Worm (Caenorhabditis elegans) whole organism, mixed stage, embryonic: ENCODE data around the gene C15C8.4.

Experiments used
- blmp-1 ChIP-seq: fragments of 150-350 bp; optimal IDR thresholded peaks from 2 replicates; lab custom pipeline; 2014; ENCODE audit warnings: missing biosample characterization, missing genetic modification characterization
- elt-3 ChIP-seq: fragments of 150-350 bp; optimal IDR thresholded peaks from 2 replicates; lab custom pipeline; 2014; ENCODE audit warnings: missing biosample characterization, missing genetic modification characterization
- sem-2 ChIP-seq: fragments of 200-800 bp; sonication (Bioruptor generic); optimal IDR thresholded peaks from 2 replicates; lab custom pipeline; 2018; ENCODE audit warnings: mild to moderate bottlenecking, missing genetic modification characterization, missing compliant biosample characterization
- snpc-4 ChIP-seq: fragments of 150-350 bp; optimal IDR thresholded peaks from 2 replicates; lab custom pipeline; 2014; ENCODE audit warnings: missing biosample characterization, missing genetic modification characterization
- unc-39 ChIP-seq: fragments of 150-350 bp; optimal IDR thresholded peaks from 2 replicates; lab custom pipeline; 2014; ENCODE audit warnings: missing biosample characterization, missing genetic modification characterization
- ztf-11 ChIP-seq: fragments of 150-350 bp; optimal IDR thresholded peaks from 2 replicates; lab custom pipeline; 2014; ENCODE audit warnings: missing biosample characterization, missing genetic modification characterization

ce11 chrV:12733465-12734248, 13.6 kb downstream of the C15C8.4 start, which contains the start of the genes dhs-21 and xbx-9:
- TF ChIP-seq blmp-1 (tag; lab: Kevin White, UChicago) (no peak), elt-3 (tag; lab: Kevin White, UChicago) (no peak), unc-39 (no peak), snpc-4 (tag; lab: Kevin White, UChicago) (no peak), ztf-11 (tag; lab: Kevin White, UChicago) (no peak), sem-2 (GFP tag; lab: Kevin White, UChicago) (no peak)
